Fruit fly (Drosophila melanogaster) whole organism, adult: ENCODE measurements around the gene Pkc98E.

ENCODE experiments used
- kay ChIP-seq: fragments of 200-800 bp; sonication (Bioruptor generic); peaks from one replicate; lab custom pipeline; 2016; ENCODE audit warnings: missing biosample characterization, missing genetic modification characterization, borderline replicate concordance
- tj ChIP-seq: fragments of 200-800 bp; sonication (Bioruptor generic); optimal IDR thresholded peaks from 3 replicates; lab custom pipeline; 2017; ENCODE audit warnings: missing biosample characterization, mild to moderate bottlenecking, missing genetic modification characterization, moderate library complexity

dm6 chr3R:29004884-29005621 is 33.9 kb upstream of the Pkc98E start:
- TF ChIP-seq kay (GFP tag; lab: Kevin White, UChicago), result no peak
- no peak for TF ChIP-seq tj (GFP tag; lab: Kevin White, UChicago)
